Worm (Caenorhabditis elegans) whole organism, L1 larva: ENCODE results near the gene ttr-15.
A peak's percentile ranks its signal among the peaks of the same experiment; 100 is the strongest.

Source experiments
- C04F5.9 ChIP-seq: sonication (generic microtip); optimal IDR thresholded peaks from 2 replicates; lab custom pipeline; 2016; ENCODE audit warnings: missing genetic modification characterization, missing compliant biosample characterization
- C34B4.2 ChIP-seq: sonication (generic microtip); optimal IDR thresholded peaks from 2 replicates; lab custom pipeline; 2017; ENCODE audit warnings: mild to moderate bottlenecking, missing genetic modification characterization, missing compliant biosample characterization
- F16B12.6 ChIP-seq: fragments of 150-350 bp; optimal IDR thresholded peaks from 2 replicates; lab custom pipeline; 2014; ENCODE audit warnings: missing biosample characterization, missing genetic modification characterization
- ces-1 ChIP-seq: fragments of 150-350 bp; optimal IDR thresholded peaks from 2 replicates; lab custom pipeline; 2014; ENCODE audit warnings: missing biosample characterization, missing genetic modification reagents, missing genetic modification characterization
- efl-1 ChIP-seq, 4 experiments: fragments of 150-350 bp; optimal IDR thresholded peaks in 3 of 4; peaks in 1 of 4; 1 replicate in 1 of 4; 2 replicates in 3 of 4; lab custom pipeline; 2014; ENCODE audit warnings: missing biosample characterization in 2 of 4, missing genetic modification characterization in 2 of 4, missing genetic modification reagents in 2 of 4
- efl-3 ChIP-seq: fragments of 200-800 bp; sonication (Bioruptor generic); optimal IDR thresholded peaks from 2 replicates; lab custom pipeline; 2018; ENCODE audit warnings: mild to moderate bottlenecking, missing genetic modification characterization, missing compliant biosample characterization
- ets-5 ChIP-seq: fragments of 200-800 bp; sonication (Bioruptor generic); IDR thresholded peaks from 2 replicates; pipeline ENCODE4 v1.3.6; 2022; ENCODE audit warnings: missing genetic modification characterization, missing compliant biosample characterization
- fkh-10 ChIP-seq: sonication (generic microtip); optimal IDR thresholded peaks from 2 replicates; lab custom pipeline; 2017; ENCODE audit warnings: missing biosample characterization, missing genetic modification reagents, missing genetic modification characterization
- hlh-17 ChIP-seq: fragments of 200-800 bp; sonication (Bioruptor generic); optimal IDR thresholded peaks from 2 replicates; lab custom pipeline; 2018; ENCODE audit warnings: missing genetic modification characterization, mild to moderate bottlenecking, missing compliant biosample characterization, moderate library complexity, borderline replicate concordance
- irx-1 ChIP-seq: sonication (generic microtip); optimal IDR thresholded peaks from 2 replicates; lab custom pipeline; 2016; ENCODE audit warnings: missing genetic modification characterization, missing compliant biosample characterization
- isw-1 ChIP-seq: fragments of 200-800 bp; sonication (Bioruptor generic); IDR thresholded peaks from 2 replicates; pipeline ENCODE4 v1.3.6; 2022; ENCODE audit warnings: missing genetic modification characterization, missing compliant biosample characterization
- lir-3 ChIP-seq: sonication (generic microtip); optimal IDR thresholded peaks from 2 replicates; lab custom pipeline; 2016; ENCODE audit warnings: mild to moderate bottlenecking, missing genetic modification characterization, moderate library complexity, missing compliant biosample characterization; ENCODE audit not compliant: poor library complexity
- nhr-11 ChIP-seq: fragments of 150-350 bp; optimal IDR thresholded peaks from 2 replicates; lab custom pipeline; 2014; ENCODE audit warnings: missing biosample characterization, missing genetic modification characterization
- nhr-76 ChIP-seq: sonication (generic microtip); optimal IDR thresholded peaks from 2 replicates; lab custom pipeline; 2017; ENCODE audit warnings: missing biosample characterization, missing genetic modification characterization
- nhr-77 ChIP-seq: fragments of 150-350 bp; optimal IDR thresholded peaks from 2 replicates; lab custom pipeline; 2014; ENCODE audit warnings: missing biosample characterization, missing genetic modification characterization
- sup-37 ChIP-seq: fragments of 200-800 bp; sonication (Bioruptor generic); optimal IDR thresholded peaks from 2 replicates; lab custom pipeline; 2018; ENCODE audit warnings: mild to moderate bottlenecking, missing genetic modification characterization, missing compliant biosample characterization
- swsn-7 ChIP-seq: sonication (generic microtip); optimal IDR thresholded peaks from 2 replicates; lab custom pipeline; 2016; ENCODE audit warnings: missing genetic modification characterization, missing compliant biosample characterization
- unc-30 ChIP-seq: sonication (generic microtip); optimal IDR thresholded peaks from 2 replicates; lab custom pipeline; 2017; ENCODE audit warnings: missing biosample characterization, missing genetic modification characterization
- xbp-1 ChIP-seq: sonication (generic microtip); optimal IDR thresholded peaks from 2 replicates; lab custom pipeline; 2016; ENCODE audit warnings: missing genetic modification characterization, missing compliant biosample characterization
- ztf-11 ChIP-seq, 2 experiments: sonication (generic microtip); optimal IDR thresholded peaks; 2 replicates each; lab custom pipeline; 2016 to 2017; ENCODE audit warnings: missing genetic modification characterization in 2 of 2, missing biosample characterization in 1 of 2, missing compliant biosample characterization in 1 of 2

Gene ttr-15

ce11 chrIII:10380640-10381039 is 43.0 kb downstream of the ttr-15 start (continued):
- TF ChIP-seq hlh-17: no peak

DNA sequence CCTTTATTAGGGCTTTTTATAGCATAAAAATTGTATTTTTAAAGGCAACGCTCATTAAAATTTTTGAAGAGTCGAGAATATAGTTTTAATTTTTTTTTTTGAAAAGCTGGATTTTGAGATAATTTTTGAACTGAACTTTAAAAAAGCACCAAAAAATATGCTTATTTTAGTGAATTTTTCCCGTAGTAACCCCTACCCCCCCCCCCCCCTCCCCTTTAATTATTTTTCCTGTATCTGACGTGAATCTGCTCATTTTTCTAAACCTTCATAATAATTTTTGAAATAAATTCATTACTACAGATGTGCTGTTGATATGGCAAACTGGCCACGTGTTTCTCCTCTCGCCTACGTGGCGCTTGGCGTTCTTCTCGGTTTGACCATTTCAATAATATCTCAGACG is 43.8 kb downstream of the ttr-15 start, which contains the start of gene C38H2.2:
Gene C38H2.2, plus strand, starts transcription at position 301 of the 400 bp plus-strand sequence.
- TF ChIP-seq ztf-11 (tag; optimal IDR thresholded peaks at IDR 0.05; lab: Kevin White, UChicago) (no peak), unc-30 (no peak), efl-3 (GFP tag; lab: Kevin White, UChicago) (no peak), fkh-10 (GFP tag; lab: Kevin White, UChicago) (no peak), irx-1 (no peak), nhr-76 (tag; lab: Kevin White, UChicago) (no peak), sup-37 (no peak), C34B4.2 (tag; lab: Kevin White, UChicago) (no peak), isw-1 (GFP tag; lab: Robert Waterston, UW) (no peak)

DNA sequence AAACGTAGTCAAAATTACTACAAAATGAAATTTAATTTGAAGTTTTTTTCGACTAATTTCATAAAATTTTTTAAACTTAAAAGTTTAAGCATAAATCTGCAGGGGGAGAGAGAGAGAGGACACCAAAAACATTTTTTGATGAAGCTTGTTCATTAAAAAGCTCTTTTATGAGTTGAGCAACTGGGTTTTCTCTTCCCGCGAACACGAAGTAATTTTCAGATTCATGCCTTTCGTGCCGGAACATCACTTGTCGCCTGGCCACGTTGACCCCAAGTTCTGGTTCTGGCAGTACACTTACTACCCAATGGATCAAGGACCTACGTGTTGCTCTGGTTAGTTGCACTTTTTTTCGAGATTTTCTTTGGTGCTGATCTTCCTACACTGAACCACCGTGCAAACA is 46.2 kb downstream of the ttr-15 start:
- TF ChIP-seq nhr-77 (tag; lab: Kevin White, UChicago): no peak
- TF ChIP-seq efl-1 (optimal IDR thresholded peaks at IDR 0.05; lab: Kevin White, UChicago): no peak
- peak in 1 of 2 experiments; percentile 15 for TF ChIP-seq efl-1 (GFP tag; optimal IDR thresholded peaks at IDR 0.05 in 1 of 2; lab: Kevin White, UChicago)
- TF ChIP-seq C04F5.9 (tag; lab: Kevin White, UChicago): no peak
- no peak for TF ChIP-seq C34B4.2 (tag; lab: Kevin White, UChicago)
- TF ChIP-seq lir-3: no peak
- TF ChIP-seq xbp-1 (tag; lab: Kevin White, UChicago): no peak
- no peak for TF ChIP-seq ces-1 (GFP tag; lab: Kevin White, UChicago)
- TF ChIP-seq F16B12.6: no peak

ce11 chrIII:10386476-10386875 is 48.8 kb downstream of the ttr-15 start, which contains the start of gene C38H2.3:
Gene C38H2.3, minus strand, starts transcription at chrIII:10386576.
- TF ChIP-seq ets-5 (GFP tag; lab: Robert Waterston, UW) (no peak), swsn-7 (tag; lab: Kevin White, UChicago) (no peak), unc-30 (no peak), nhr-11 (tag; lab: Kevin White, UChicago) (no peak)
